Fruit fly (Drosophila melanogaster) whole organism, embryonic: Measurements from ENCODE around the gene CG15498.

Experiments used
- Blimp-1 ChIP-seq: fragments of 200-800 bp; sonication (Bioruptor generic); optimal IDR thresholded peaks from 3 replicates; lab custom pipeline; 2018; ENCODE audit warnings: missing biosample characterization, missing genetic modification characterization, mild to moderate bottlenecking, moderate library complexity, missing genetic modification reagents
- BtbVII ChIP-seq: fragments of 200-800 bp; sonication (Bioruptor generic); optimal IDR thresholded peaks from 3 replicates; lab custom pipeline; 2017; ENCODE audit warnings: missing biosample characterization, mild to moderate bottlenecking, missing genetic modification characterization
- CG1024 ChIP-seq: fragments of 200-800 bp; sonication (Bioruptor generic); IDR thresholded peaks from 2 replicates; pipeline ENCODE4 v1.3.6; 2022; ENCODE audit warnings: missing biosample characterization, missing genetic modification characterization
- CG10267 ChIP-seq: fragments of 200-800 bp; sonication (Bioruptor generic); optimal IDR thresholded peaks from 2 replicates; lab custom pipeline; 2018; ENCODE audit warnings: missing biosample characterization, mild to moderate bottlenecking, missing genetic modification characterization, moderate library complexity
- CG10654 ChIP-seq: fragments of 200-800 bp; sonication (Bioruptor generic); optimal IDR thresholded peaks from 2 replicates; lab custom pipeline; 2016; ENCODE audit warnings: missing biosample characterization, missing genetic modification characterization
- CG11504 ChIP-seq: fragments of 200-800 bp; sonication (Bioruptor generic); optimal IDR thresholded peaks from 3 replicates; lab custom pipeline; 2019; ENCODE audit warnings: missing biosample characterization, mild to moderate bottlenecking, missing genetic modification characterization, moderate library complexity
- CG11695 ChIP-seq: fragments of 200-800 bp; sonication (Bioruptor generic); IDR thresholded peaks from 3 replicates; pipeline ENCODE4 v1.3.6; 2022; ENCODE audit warnings: missing biosample characterization, missing genetic modification characterization
- CG12219 ChIP-seq: fragments of 200-800 bp; sonication (Bioruptor generic); optimal IDR thresholded peaks from 3 replicates; lab custom pipeline; 2018; ENCODE audit warnings: missing biosample characterization, mild to moderate bottlenecking, missing genetic modification characterization
- CG12299 ChIP-seq: fragments of 200-800 bp; sonication (Bioruptor generic); optimal IDR thresholded peaks from 2 replicates; lab custom pipeline; 2018; ENCODE audit warnings: missing biosample characterization, mild to moderate bottlenecking, missing genetic modification characterization
- CG12942 ChIP-seq: fragments of 200-800 bp; sonication (Bioruptor generic); optimal IDR thresholded peaks from 3 replicates; lab custom pipeline; 2016; ENCODE audit warnings: missing biosample characterization, missing genetic modification characterization
- CG13894 ChIP-seq: fragments of 200-800 bp; sonication (Bioruptor generic); optimal IDR thresholded peaks from 3 replicates; lab custom pipeline; 2018; ENCODE audit warnings: missing biosample characterization, mild to moderate bottlenecking, missing genetic modification characterization, moderate library complexity
- CG15269 ChIP-seq: fragments of 200-800 bp; sonication (Bioruptor generic); optimal IDR thresholded peaks from 2 replicates; lab custom pipeline; 2018; ENCODE audit warnings: missing biosample characterization, mild to moderate bottlenecking, missing genetic modification characterization, moderate library complexity
- CG1529 ChIP-seq: fragments of 200-800 bp; sonication (Bioruptor generic); optimal IDR thresholded peaks from 3 replicates; lab custom pipeline; 2018; ENCODE audit warnings: missing biosample characterization, missing genetic modification characterization
- CG18764 ChIP-seq: fragments of 200-800 bp; sonication (Bioruptor generic); optimal IDR thresholded peaks from 3 replicates; lab custom pipeline; 2016; ENCODE audit warnings: missing biosample characterization, missing genetic modification characterization
- CG2712 ChIP-seq: fragments of 200-800 bp; optimal IDR thresholded peaks from 3 replicates; lab custom pipeline; 2019; ENCODE audit warnings: missing biosample characterization, mild to moderate bottlenecking, missing genetic modification characterization, moderate library complexity
- CG2875 ChIP-seq: fragments of 200-800 bp; sonication (Bioruptor generic); optimal IDR thresholded peaks from 2 replicates; lab custom pipeline; 2017; ENCODE audit warnings: missing biosample characterization, mild to moderate bottlenecking, missing genetic modification characterization, missing genetic modification reagents
- CG2889 ChIP-seq: fragments of 200-800 bp; sonication (Bioruptor generic); IDR thresholded peaks from 3 replicates; pipeline ENCODE4 v1.3.6; 2022; ENCODE audit warnings: missing biosample characterization, missing genetic modification characterization
- CG3065 ChIP-seq: fragments of 200-800 bp; sonication (Bioruptor generic); optimal IDR thresholded peaks from 2 replicates; lab custom pipeline; 2016; ENCODE audit warnings: missing biosample characterization, missing genetic modification characterization
- CG3281 ChIP-seq: fragments of 200-800 bp; sonication (Bioruptor generic); optimal IDR thresholded peaks from 3 replicates; lab custom pipeline; 2017; ENCODE audit warnings: missing biosample characterization, mild to moderate bottlenecking, missing genetic modification characterization
- CG4282 ChIP-seq: fragments of 200-800 bp; sonication (Bioruptor generic); optimal IDR thresholded peaks from 2 replicates; lab custom pipeline; 2016; ENCODE audit warnings: missing biosample characterization, missing genetic modification characterization
- CG4404 ChIP-seq: fragments of 200-800 bp; sonication (Bioruptor generic); IDR thresholded peaks from 2 replicates; pipeline ENCODE4 v1.3.6; 2022; ENCODE audit warnings: missing biosample characterization, missing genetic modification characterization
- CG5953 ChIP-seq: fragments of 200-800 bp; sonication (Bioruptor generic); IDR thresholded peaks from 2 replicates; pipeline ENCODE4 v1.3.6; 2022; ENCODE audit warnings: missing biosample characterization, missing genetic modification characterization
- CG6854 ChIP-seq: fragments of 200-800 bp; sonication (Bioruptor generic); optimal IDR thresholded peaks from 3 replicates; lab custom pipeline; 2017; ENCODE audit warnings: missing biosample characterization, mild to moderate bottlenecking, missing genetic modification characterization
- CG7963 ChIP-seq: fragments of 200-800 bp; sonication (Bioruptor generic); IDR thresholded peaks from 3 replicates; pipeline ENCODE4 v1.3.6; 2022; ENCODE audit warnings: missing biosample characterization, missing genetic modification characterization; ENCODE audit not compliant: partially characterized antibody
- CG9876 ChIP-seq: fragments of 200-800 bp; sonication (Bioruptor generic); optimal IDR thresholded peaks from 2 replicates; lab custom pipeline; 2016; ENCODE audit warnings: missing biosample characterization, missing genetic modification characterization
- Dad ChIP-seq: fragments of 200-800 bp; sonication (Bioruptor generic); optimal IDR thresholded peaks from 3 replicates; lab custom pipeline; 2016; ENCODE audit warnings: missing biosample characterization, missing genetic modification characterization
- Deaf1 ChIP-seq: fragments of 200-800 bp; optimal IDR thresholded peaks from 3 replicates; lab custom pipeline; 2019; ENCODE audit warnings: missing biosample characterization, mild to moderate bottlenecking, missing genetic modification characterization, moderate library complexity
- Doc2 ChIP-seq: fragments of 200-800 bp; sonication (Bioruptor generic); IDR thresholded peaks from 2 replicates; pipeline ENCODE4 v1.3.6; 2022; ENCODE audit warnings: missing biosample characterization, missing genetic modification characterization
- Fer3 ChIP-seq: fragments of 200-800 bp; sonication (Bioruptor generic); optimal IDR thresholded peaks from 2 replicates; lab custom pipeline; 2018; ENCODE audit warnings: missing biosample characterization, mild to moderate bottlenecking, missing genetic modification characterization, moderate library complexity
- Hmx ChIP-seq: fragments of 200-800 bp; sonication (Bioruptor generic); optimal IDR thresholded peaks from 2 replicates; lab custom pipeline; 2016; ENCODE audit warnings: missing biosample characterization, missing genetic modification characterization
- NfI ChIP-seq: fragments of 200-800 bp; sonication (Bioruptor generic); optimal IDR thresholded peaks from 3 replicates; lab custom pipeline; 2018; ENCODE audit warnings: missing biosample characterization, mild to moderate bottlenecking, missing genetic modification characterization, moderate library complexity
- Pdp1 ChIP-seq, 2 experiments: fragments of 200-800 bp; sonication (Bioruptor generic); optimal IDR thresholded peaks; 3 replicates each; lab custom pipeline; 2016; ENCODE audit warnings: missing biosample characterization in 2 of 2, missing genetic modification characterization in 2 of 2, mild to moderate bottlenecking in 1 of 2, moderate library complexity in 1 of 2
- Sox100B ChIP-seq: fragments of 200-800 bp; sonication (Bioruptor generic); optimal IDR thresholded peaks from 3 replicates; lab custom pipeline; 2018; ENCODE audit warnings: missing biosample characterization, mild to moderate bottlenecking, missing genetic modification characterization
- Xbp1 ChIP-seq: fragments of 200-800 bp; sonication (Bioruptor generic); optimal IDR thresholded peaks from 3 replicates; lab custom pipeline; 2016; ENCODE audit warnings: missing biosample characterization, mild to moderate bottlenecking, missing genetic modification characterization
- ase ChIP-seq: fragments of 200-800 bp; sonication (Bioruptor generic); IDR thresholded peaks from 3 replicates; pipeline ENCODE4 v1.3.6; 2022; ENCODE audit warnings: missing biosample characterization, missing genetic modification characterization
- dimm ChIP-seq: fragments of 200-800 bp; sonication (Bioruptor generic); IDR thresholded peaks from 2 replicates; pipeline ENCODE4 v1.3.6; 2022; ENCODE audit warnings: missing biosample characterization, missing genetic modification characterization
- exex ChIP-seq: fragments of 200-800 bp; sonication (Bioruptor generic); optimal IDR thresholded peaks from 4 replicates; lab custom pipeline; 2018; ENCODE audit warnings: missing biosample characterization, mild to moderate bottlenecking, missing genetic modification characterization, moderate library complexity
- gcm ChIP-seq: fragments of 200-800 bp; sonication (Bioruptor generic); optimal IDR thresholded peaks from 2 replicates; lab custom pipeline; 2019; ENCODE audit warnings: missing biosample characterization, mild to moderate bottlenecking, missing genetic modification characterization, moderate library complexity
- gem ChIP-seq: fragments of 200-800 bp; sonication (Bioruptor generic); optimal IDR thresholded peaks from 2 replicates; lab custom pipeline; 2019; ENCODE audit warnings: missing biosample characterization, mild to moderate bottlenecking, missing genetic modification characterization, moderate library complexity
- ind ChIP-seq: fragments of 200-800 bp; sonication (Bioruptor generic); optimal IDR thresholded peaks from 3 replicates; lab custom pipeline; 2016; ENCODE audit warnings: missing biosample characterization, missing genetic modification characterization
- mam ChIP-seq: fragments of 200-800 bp; sonication (Bioruptor generic); optimal IDR thresholded peaks from 3 replicates; lab custom pipeline; 2016; ENCODE audit warnings: missing biosample characterization, missing genetic modification characterization
- nom ChIP-seq: fragments of 200-800 bp; sonication (Bioruptor generic); optimal IDR thresholded peaks from 2 replicates; lab custom pipeline; 2017; ENCODE audit warnings: missing biosample characterization, missing genetic modification characterization, mild to moderate bottlenecking, moderate library complexity, missing genetic modification reagents
- phol ChIP-seq: fragments of 200-800 bp; sonication (Bioruptor generic); optimal IDR thresholded peaks from 3 replicates; lab custom pipeline; 2018; ENCODE audit warnings: missing biosample characterization, mild to moderate bottlenecking, missing genetic modification characterization, moderate library complexity
- pnt ChIP-seq: fragments of 200-800 bp; sonication (Bioruptor generic); optimal IDR thresholded peaks from 3 replicates; lab custom pipeline; 2016; ENCODE audit warnings: missing biosample characterization, missing genetic modification characterization
- ranshi ChIP-seq: fragments of 200-800 bp; sonication (Bioruptor generic); IDR thresholded peaks from 2 replicates; pipeline ENCODE4 v1.3.6; 2022; ENCODE audit warnings: missing biosample characterization, missing genetic modification characterization
- repo ChIP-seq: fragments of 200-800 bp; sonication (Bioruptor generic); optimal IDR thresholded peaks from 2 replicates; lab custom pipeline; 2016; ENCODE audit warnings: missing biosample characterization, missing genetic modification characterization
- slbo ChIP-seq: fragments of 200-800 bp; sonication (Bioruptor generic); IDR thresholded peaks from 2 replicates; pipeline ENCODE4 v1.3.6; 2022; ENCODE audit warnings: missing biosample characterization, missing genetic modification characterization
- slou ChIP-seq: fragments of 200-800 bp; sonication (Bioruptor generic); optimal IDR thresholded peaks from 3 replicates; lab custom pipeline; 2016; ENCODE audit warnings: missing biosample characterization, missing genetic modification characterization
- slp2 ChIP-seq: fragments of 200-800 bp; sonication (Bioruptor generic); optimal IDR thresholded peaks from 2 replicates; lab custom pipeline; 2016; ENCODE audit warnings: missing biosample characterization, missing genetic modification characterization
- twi ChIP-seq: fragments of 200-800 bp; optimal IDR thresholded peaks from 2 replicates; lab custom pipeline; 2019; ENCODE audit warnings: missing biosample characterization, mild to moderate bottlenecking, missing genetic modification characterization, moderate library complexity
- vvl ChIP-seq: fragments of 200-800 bp; sonication (Bioruptor generic); IDR thresholded peaks from 2 replicates; pipeline ENCODE4 v1.3.6; 2022; ENCODE audit warnings: missing biosample characterization, missing genetic modification characterization

CG15498 gene

DNA sequence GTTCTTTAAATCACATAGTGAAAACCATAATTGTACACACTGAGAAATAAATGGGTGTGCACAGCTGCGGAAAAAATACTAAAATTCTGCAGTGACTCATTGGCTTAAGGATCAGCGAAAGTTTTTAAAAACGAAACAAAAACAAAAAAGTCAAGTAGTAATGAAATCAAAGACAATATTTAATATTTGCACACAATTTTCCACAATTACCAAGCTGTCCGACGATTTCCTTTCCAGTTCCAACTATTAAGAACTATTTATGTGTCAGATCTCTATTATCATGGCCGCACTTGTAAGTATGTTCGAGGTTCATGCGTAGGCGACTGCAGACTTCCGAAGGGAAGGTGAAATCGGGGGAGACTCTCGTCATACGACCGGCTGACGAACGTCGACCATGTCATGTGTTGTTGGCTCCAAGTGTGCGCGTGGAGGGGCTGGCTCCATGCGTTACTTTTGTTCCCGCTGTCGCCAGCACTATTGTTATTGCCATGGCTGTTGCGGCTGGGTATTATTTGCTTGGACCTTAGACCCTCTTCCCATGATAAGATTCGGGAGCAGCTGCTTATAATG lies 46.0 kb upstream of the CG15498 start (continued):
- TF ChIP-seq CG18764 (GFP tag; lab: Kevin White, UChicago) (peak; percentile 10), repo (GFP tag; lab: Kevin White, UChicago) (peak; percentile 24), vvl (GFP tag; lab: Robert Waterston, UW) (no peak), slou (GFP tag; lab: Kevin White, UChicago) (peak; percentile 10), CG13894 (no peak), Deaf1 (tag; lab: Kevin White, UChicago) (peak; percentile 64), slp2 (GFP tag; lab: Kevin White, UChicago) (peak; percentile 6), CG3281 (GFP tag; lab: Kevin White, UChicago) (peak; percentile 62), Fer3 (tag; lab: Kevin White, UChicago) (peak; percentile 27), ase (no peak), BtbVII (GFP tag; lab: Kevin White, UChicago) (peak; percentile 50), Hmx (GFP tag; lab: Kevin White, UChicago) (peak; percentile 1), CG2875 (peak; percentile 46), dimm (GFP tag; lab: Robert Waterston, UW) (no peak), mam (peak; percentile 58), CG12942 (GFP tag; lab: Kevin White, UChicago) (peak; percentile 36), CG10267 (tag; lab: Kevin White, UChicago) (peak; percentile 33), ranshi (GFP tag; lab: Robert Waterston, UW) (no peak), CG10654 (peak; percentile 33), CG3065 (GFP tag; lab: Kevin White, UChicago) (no peak), gcm (GFP tag; lab: Kevin White, UChicago) (peak; percentile 29), twi (peak; percentile 19), NfI (peak; percentile 52), CG1529 (peak; percentile 26), CG4282 (no peak), slbo (GFP tag; lab: Robert Waterston, UW) (no peak), gem (tag; lab: Kevin White, UChicago) (peak; percentile 72), CG4404 (GFP tag; lab: Robert Waterston, UW) (no peak), CG6854 (no peak), Doc2 (no peak), CG2712 (tag; lab: Kevin White, UChicago) (peak; percentile 44), CG11695 (no peak), nom (GFP tag; lab: Kevin White, UChicago) (peak; percentile 71), Dad (peak; percentile 53), CG9876 (GFP tag; lab: Kevin White, UChicago) (no peak), CG15269 (tag; lab: Kevin White, UChicago) (peak; percentile 66), CG12299 (tag; lab: Kevin White, UChicago) (no peak), Xbp1 (GFP tag; lab: Kevin White, UChicago) (peak; percentile 36), Blimp-1 (GFP tag; lab: Kevin White, UChicago) (peak; percentile 61), CG7963 (GFP tag; lab: Robert Waterston, UW) (no peak), CG11504 (peak; percentile 74), CG2889 (GFP tag; lab: Robert Waterston, UW) (no peak), ind (GFP tag; lab: Kevin White, UChicago) (peak; percentile 35), Pdp1 (GFP tag; optimal IDR thresholded peaks at IDR 0.05; lab: Kevin White, UChicago) (peak in 1 of 2 experiments; percentile 35), pnt (GFP tag; lab: Kevin White, UChicago) (peak; percentile 47), exex (peak; percentile 21), Sox100B (GFP tag; lab: Kevin White, UChicago) (peak; percentile 24), CG5953 (GFP tag; lab: Robert Waterston, UW) (no peak), phol (peak; percentile 69), CG1024 (GFP tag; lab: Robert Waterston, UW) (no peak), CG12219 (GFP tag; lab: Kevin White, UChicago) (no peak)
